Fruit fly (Drosophila melanogaster) whole organism, embryonic: ENCODE measurements around the gene NdufA3.
A peak's percentile ranks its signal among the peaks of the same experiment; 100 is the strongest.

ENCODE experiments used
- Atf-2 ChIP-seq: fragments of 200-800 bp; sonication (Bioruptor generic); optimal IDR thresholded peaks from 2 replicates; lab custom pipeline; 2016; ENCODE audit warnings: missing biosample characterization, missing genetic modification characterization
- Bgb ChIP-seq: fragments of 200-800 bp; sonication (Bioruptor generic); IDR thresholded peaks from 2 replicates; pipeline ENCODE4 v1.3.6; 2022; ENCODE audit warnings: missing biosample characterization, missing genetic modification characterization; ENCODE audit not compliant: partially characterized antibody
- CG10543 ChIP-seq: fragments of 200-800 bp; sonication (Bioruptor generic); optimal IDR thresholded peaks from 3 replicates; lab custom pipeline; 2017; ENCODE audit warnings: missing biosample characterization, mild to moderate bottlenecking, missing genetic modification characterization, moderate library complexity
- CG11456 ChIP-seq: fragments of 200-800 bp; sonication (Bioruptor generic); IDR thresholded peaks from 3 replicates; pipeline ENCODE4 v1.3.6; 2022; ENCODE audit warnings: missing biosample characterization, missing genetic modification characterization
- CG1233 ChIP-seq: fragments of 200-800 bp; sonication (Bioruptor generic); optimal IDR thresholded peaks from 4 replicates; lab custom pipeline; 2018; ENCODE audit warnings: missing biosample characterization, mild to moderate bottlenecking, missing genetic modification characterization
- CG12769 ChIP-seq: fragments of 200-800 bp; sonication (Bioruptor generic); optimal IDR thresholded peaks from 2 replicates; lab custom pipeline; 2019; ENCODE audit warnings: missing biosample characterization, mild to moderate bottlenecking, missing genetic modification characterization, moderate library complexity
- CG13123 ChIP-seq: fragments of 200-800 bp; sonication (Bioruptor generic); optimal IDR thresholded peaks from 2 replicates; lab custom pipeline; 2016; ENCODE audit warnings: missing biosample characterization, missing genetic modification characterization
- CG13775 ChIP-seq: fragments of 200-800 bp; sonication (Bioruptor generic); optimal IDR thresholded peaks from 3 replicates; lab custom pipeline; 2017; ENCODE audit warnings: missing biosample characterization, mild to moderate bottlenecking, missing genetic modification characterization
- CG15269 ChIP-seq: fragments of 200-800 bp; sonication (Bioruptor generic); optimal IDR thresholded peaks from 2 replicates; lab custom pipeline; 2018; ENCODE audit warnings: missing biosample characterization, mild to moderate bottlenecking, missing genetic modification characterization, moderate library complexity
- CG17361 ChIP-seq: fragments of 200-800 bp; sonication (Bioruptor generic); IDR thresholded peaks from 3 replicates; pipeline ENCODE4 v1.3.6; 2022; ENCODE audit warnings: missing biosample characterization, missing genetic modification characterization
- CG2199 ChIP-seq: fragments of 200-800 bp; sonication (Bioruptor generic); IDR thresholded peaks from 3 replicates; pipeline ENCODE4 v1.3.6; 2022; ENCODE audit warnings: missing biosample characterization, missing genetic modification characterization
- CG4328 ChIP-seq: fragments of 200-800 bp; sonication (Bioruptor generic); optimal IDR thresholded peaks from 3 replicates; lab custom pipeline; 2017; ENCODE audit warnings: missing biosample characterization, missing genetic modification reagents, missing genetic modification characterization
- CG4617 ChIP-seq: fragments of 200-800 bp; sonication (Bioruptor generic); optimal IDR thresholded peaks from 3 replicates; lab custom pipeline; 2016; ENCODE audit warnings: missing biosample characterization, missing genetic modification characterization, borderline replicate concordance
- CG4820 ChIP-seq: fragments of 200-800 bp; sonication (Bioruptor generic); optimal IDR thresholded peaks from 3 replicates; lab custom pipeline; 2016; ENCODE audit warnings: missing biosample characterization, missing genetic modification characterization
- CG6683 ChIP-seq: fragments of 200-800 bp; sonication (Bioruptor generic); optimal IDR thresholded peaks from 2 replicates; lab custom pipeline; 2017; ENCODE audit warnings: missing biosample characterization, mild to moderate bottlenecking, missing genetic modification characterization, missing genetic modification reagents
- CG6689 ChIP-seq: fragments of 200-800 bp; sonication (Bioruptor generic); IDR thresholded peaks from 2 replicates; pipeline ENCODE4 v1.3.6; 2022; ENCODE audit warnings: missing biosample characterization, missing genetic modification characterization
- CG6854 ChIP-seq: fragments of 200-800 bp; sonication (Bioruptor generic); optimal IDR thresholded peaks from 3 replicates; lab custom pipeline; 2017; ENCODE audit warnings: missing biosample characterization, mild to moderate bottlenecking, missing genetic modification characterization
- CG7839 ChIP-seq: fragments of 200-800 bp; sonication (Bioruptor generic); optimal IDR thresholded peaks from 3 replicates; lab custom pipeline; 2018; ENCODE audit warnings: missing biosample characterization, mild to moderate bottlenecking, missing genetic modification characterization, moderate library complexity
- CG8388 ChIP-seq: fragments of 200-800 bp; sonication (Bioruptor generic); optimal IDR thresholded peaks from 2 replicates; lab custom pipeline; 2019; ENCODE audit warnings: missing biosample characterization, mild to moderate bottlenecking, missing genetic modification characterization, moderate library complexity
- CG8924 ChIP-seq: fragments of 200-800 bp; optimal IDR thresholded peaks from 3 replicates; lab custom pipeline; 2019; ENCODE audit warnings: missing biosample characterization, mild to moderate bottlenecking, missing genetic modification characterization, moderate library complexity
- D ChIP-seq, 2 experiments: fragments of 200-800 bp in 1 of 2; fragments of >200 bp in 1 of 2; sonication (Bioruptor generic) in 1 of 2; optimal IDR thresholded peaks; 2 replicates in 1 of 2; 3 replicates in 1 of 2; lab custom pipeline; 2017; ENCODE audit warnings: mild to moderate bottlenecking in 1 of 2, missing biosample characterization in 1 of 2, missing genetic modification characterization in 1 of 2, missing genetic modification reagents in 1 of 2
- Dad ChIP-seq: fragments of 200-800 bp; sonication (Bioruptor generic); optimal IDR thresholded peaks from 3 replicates; lab custom pipeline; 2016; ENCODE audit warnings: missing biosample characterization, missing genetic modification characterization
- Doc2 ChIP-seq: fragments of 200-800 bp; sonication (Bioruptor generic); IDR thresholded peaks from 2 replicates; pipeline ENCODE4 v1.3.6; 2022; ENCODE audit warnings: missing biosample characterization, missing genetic modification characterization
- GATAe ChIP-seq: fragments of 200-800 bp; sonication (Bioruptor generic); conservative IDR thresholded peaks from 2 replicates; pipeline ENCODE4 v1.3.6; 2022; ENCODE audit warnings: missing biosample characterization, missing genetic modification characterization
- HLH4C ChIP-seq: fragments of 200-800 bp; sonication (Bioruptor generic); IDR thresholded peaks from 3 replicates; pipeline ENCODE4 v1.3.6; 2022; ENCODE audit warnings: missing biosample characterization, missing genetic modification characterization; ENCODE audit not compliant: partially characterized antibody
- MTF-1 ChIP-seq: fragments of 200-800 bp; sonication (Bioruptor generic); optimal IDR thresholded peaks from 2 replicates; lab custom pipeline; 2018; ENCODE audit warnings: missing biosample characterization, mild to moderate bottlenecking, missing genetic modification characterization, borderline replicate concordance
- Mad ChIP-seq: fragments of 200-800 bp; sonication (Bioruptor generic); optimal IDR thresholded peaks from 2 replicates; lab custom pipeline; 2016; ENCODE audit warnings: missing biosample characterization, missing genetic modification characterization
- Neu2 ChIP-seq: fragments of 200-800 bp; sonication (Bioruptor generic); optimal IDR thresholded peaks from 3 replicates; lab custom pipeline; 2016; ENCODE audit warnings: missing biosample characterization, missing genetic modification characterization, borderline replicate concordance
- Opbp ChIP-seq: fragments of 200-800 bp; sonication (Bioruptor generic); IDR thresholded peaks from 3 replicates; pipeline ENCODE4 v1.3.6; 2022; ENCODE audit warnings: missing biosample characterization, missing genetic modification characterization; ENCODE audit not compliant: partially characterized antibody
- Optix ChIP-seq: fragments of 200-800 bp; sonication (Bioruptor generic); IDR thresholded peaks from 3 replicates; pipeline ENCODE4 v1.3.6; 2022; ENCODE audit warnings: missing biosample characterization, missing genetic modification characterization
- Sin3A ChIP-seq: fragments of >200 bp; optimal IDR thresholded peaks from 2 replicates; lab custom pipeline; 2018
- Sox100B ChIP-seq: fragments of 200-800 bp; sonication (Bioruptor generic); optimal IDR thresholded peaks from 3 replicates; lab custom pipeline; 2018; ENCODE audit warnings: missing biosample characterization, mild to moderate bottlenecking, missing genetic modification characterization
- TFAM ChIP-seq: fragments of 200-800 bp; sonication (Bioruptor generic); optimal IDR thresholded peaks from 2 replicates; lab custom pipeline; 2017; ENCODE audit warnings: missing biosample characterization, missing genetic modification characterization, inconsistent platforms
- Taf1 ChIP-seq: fragments of 200-800 bp; sonication (Bioruptor generic); IDR thresholded peaks from 2 replicates; pipeline ENCODE4 v1.3.6; 2022; ENCODE audit warnings: missing biosample characterization, missing genetic modification characterization
- fd64A ChIP-seq: fragments of 200-800 bp; sonication (Bioruptor generic); optimal IDR thresholded peaks from 3 replicates; lab custom pipeline; 2018; ENCODE audit warnings: missing biosample characterization, mild to moderate bottlenecking, missing genetic modification characterization
- ftz-f1 ChIP-seq: fragments of 200-800 bp; sonication (Bioruptor generic); optimal IDR thresholded peaks from 2 replicates; lab custom pipeline; 2016; ENCODE audit warnings: missing biosample characterization, missing genetic modification characterization
- gcm2 ChIP-seq: fragments of 200-800 bp; sonication (Bioruptor generic); optimal IDR thresholded peaks from 2 replicates; lab custom pipeline; 2016; ENCODE audit warnings: missing biosample characterization, missing genetic modification characterization
- gfzf ChIP-seq: fragments of 200-800 bp; sonication (Bioruptor generic); optimal IDR thresholded peaks from 2 replicates; lab custom pipeline; 2016; ENCODE audit warnings: missing biosample characterization, mild to moderate bottlenecking, missing genetic modification characterization, moderate library complexity
- grau ChIP-seq: fragments of 200-800 bp; optimal IDR thresholded peaks from 3 replicates; lab custom pipeline; 2019; ENCODE audit warnings: missing biosample characterization, mild to moderate bottlenecking, missing genetic modification characterization, moderate library complexity
- gsb ChIP-seq: fragments of 200-800 bp; sonication (Bioruptor generic); IDR thresholded peaks from 2 replicates; pipeline ENCODE4 v1.3.6; 2022; ENCODE audit warnings: missing biosample characterization, missing genetic modification characterization
- gt ChIP-seq: fragments of 200-800 bp; sonication (Bioruptor generic); IDR thresholded peaks from 2 replicates; pipeline ENCODE4 v1.3.6; 2022; ENCODE audit warnings: missing biosample characterization, missing genetic modification characterization
- lab ChIP-seq: fragments of 200-800 bp; sonication (Bioruptor generic); optimal IDR thresholded peaks from 3 replicates; lab custom pipeline; 2017; ENCODE audit warnings: missing biosample characterization, missing genetic modification characterization, mild to moderate bottlenecking, moderate library complexity, missing genetic modification reagents
- mam ChIP-seq: fragments of 200-800 bp; sonication (Bioruptor generic); optimal IDR thresholded peaks from 3 replicates; lab custom pipeline; 2016; ENCODE audit warnings: missing biosample characterization, missing genetic modification characterization
- nom ChIP-seq: fragments of 200-800 bp; sonication (Bioruptor generic); optimal IDR thresholded peaks from 2 replicates; lab custom pipeline; 2017; ENCODE audit warnings: missing biosample characterization, missing genetic modification characterization, mild to moderate bottlenecking, moderate library complexity, missing genetic modification reagents
- pum ChIP-seq: fragments of 200-800 bp; sonication (Bioruptor generic); optimal IDR thresholded peaks from 2 replicates; lab custom pipeline; 2016; ENCODE audit warnings: missing biosample characterization, missing genetic modification characterization
- rib ChIP-seq: fragments of 200-800 bp; sonication (Bioruptor generic); IDR thresholded peaks from 2 replicates; pipeline ENCODE4 v1.3.6; 2022; ENCODE audit warnings: missing biosample characterization, missing genetic modification characterization
- run ChIP-seq: fragments of 200-800 bp; sonication (Bioruptor generic); optimal IDR thresholded peaks from 3 replicates; lab custom pipeline; 2018; ENCODE audit warnings: missing biosample characterization, mild to moderate bottlenecking, missing genetic modification characterization
- salm ChIP-seq: fragments of 200-800 bp; sonication (Bioruptor generic); optimal IDR thresholded peaks from 2 replicates; lab custom pipeline; 2018; ENCODE audit warnings: missing biosample characterization, mild to moderate bottlenecking, missing genetic modification characterization

The NdufA3 gene

DNA sequence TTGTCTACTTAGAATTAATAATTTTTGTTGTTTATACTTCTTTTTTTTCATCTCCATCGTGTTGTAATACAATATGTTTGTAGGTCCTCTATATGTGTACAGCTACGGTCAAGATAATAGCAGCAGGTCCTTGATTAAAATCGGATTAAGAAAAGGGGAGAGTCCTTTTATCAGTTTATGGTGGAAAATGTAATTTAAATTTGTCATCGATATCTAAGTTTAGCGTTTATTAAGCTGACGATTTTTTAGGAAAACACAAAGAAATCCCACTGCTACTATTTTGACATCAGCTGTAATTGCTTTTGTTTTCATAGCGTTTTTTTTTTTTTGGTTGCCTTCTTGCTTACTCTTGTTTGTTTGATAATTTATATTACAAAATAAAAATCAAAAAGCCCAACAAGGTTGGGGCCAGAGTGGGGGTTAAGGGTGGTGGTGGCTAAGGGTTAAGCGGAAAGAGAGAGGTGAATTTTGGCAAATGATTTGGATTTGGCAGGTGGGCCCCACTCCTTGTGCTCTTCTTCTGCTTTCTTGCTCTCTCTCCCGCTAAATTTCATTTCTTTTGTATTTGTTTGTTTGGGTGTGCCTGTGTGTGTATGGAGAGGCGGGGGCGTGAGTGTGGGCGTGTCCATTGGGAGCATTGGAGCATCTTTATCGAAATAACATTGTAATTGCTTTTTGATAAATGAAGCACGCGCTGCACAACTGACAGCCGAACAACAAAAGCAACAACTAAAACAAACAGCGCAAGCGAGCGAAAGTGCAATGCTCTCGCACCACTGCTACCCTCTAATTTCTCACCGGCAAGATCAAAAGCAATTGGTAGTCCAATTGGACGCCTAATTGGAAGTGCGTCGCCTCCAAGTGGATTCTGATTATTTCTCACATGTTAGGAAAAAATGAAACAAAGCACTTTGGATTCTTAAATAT, 38.8 kb downstream of the NdufA3 start (continued):
- TF ChIP-seq CG11456 (GFP tag; lab: Robert Waterston, UW): 0 out of 3 replicates have a peak, but pooled peaks have one; percentile 10
- no peak for TF ChIP-seq CG10543 (GFP tag; lab: Kevin White, UChicago)
- no peak for TF ChIP-seq CG4617
- TF ChIP-seq Sin3A (lab: Kevin White, UChicago): no peak
- no peak for TF ChIP-seq gt (GFP tag; lab: Robert Waterston, UW)
- TF ChIP-seq CG2199 (GFP tag; lab: Robert Waterston, UW): no peak
- peak; percentile 32 for TF ChIP-seq CG4820
- peak; percentile 19; the same call in 1 of the 2 replicates for TF ChIP-seq Taf1 (GFP tag; lab: Robert Waterston, UW)
- no peak for TF ChIP-seq gcm2 (GFP tag; lab: Kevin White, UChicago)
- TF ChIP-seq CG6854 (GFP tag; lab: Kevin White, UChicago): peak; percentile 18
- TF ChIP-seq gsb: no peak
- no peak for TF ChIP-seq Optix (GFP tag; lab: Robert Waterston, UW)
- no peak for TF ChIP-seq nom
- no peak for TF ChIP-seq Dad (GFP tag; lab: Kevin White, UChicago)
- no peak for TF ChIP-seq HLH4C
- peak; percentile 12 for TF ChIP-seq Mad
- TF ChIP-seq Sox100B (GFP tag; lab: Kevin White, UChicago): peak; percentile 26
- no peak for TF ChIP-seq GATAe (GFP tag; lab: Robert Waterston, UW)
- TF ChIP-seq CG1233 (GFP tag; lab: Kevin White, UChicago): peak; percentile 36
- no peak for TF ChIP-seq CG13123 (GFP tag; lab: Kevin White, UChicago)
- peak; percentile 47 for TF ChIP-seq mam (GFP tag; lab: Kevin White, UChicago)
- no peak for TF ChIP-seq gfzf
- TF ChIP-seq CG6689 (GFP tag; lab: Robert Waterston, UW): peak; percentile 22; the same call in 1 of the 2 replicates
- no peak for TF ChIP-seq D (optimal IDR thresholded peaks at IDR 0.05; lab: Kevin White, UChicago)
- peak; percentile 37 for TF ChIP-seq D (GFP tag; optimal IDR thresholded peaks at IDR 0.05; lab: Kevin White, UChicago)
- TF ChIP-seq TFAM (GFP tag; lab: Kevin White, UChicago): no peak
- no peak for TF ChIP-seq Neu2 (GFP tag; lab: Kevin White, UChicago)
- TF ChIP-seq CG7839 (tag; lab: Kevin White, UChicago): peak; percentile 64
- peak; percentile 56 for TF ChIP-seq grau
- no peak for TF ChIP-seq run (tag; lab: Kevin White, UChicago)
- no peak for TF ChIP-seq CG6683 (GFP tag; lab: Kevin White, UChicago)
- peak; percentile 57 for TF ChIP-seq CG8924 (tag; lab: Kevin White, UChicago)
- TF ChIP-seq CG13775: peak; percentile 12
- TF ChIP-seq lab (GFP tag; lab: Kevin White, UChicago): peak; percentile 60
- no peak for TF ChIP-seq CG4328 (GFP tag; lab: Kevin White, UChicago)
- TF ChIP-seq fd64A (GFP tag; lab: Kevin White, UChicago): no peak
- no peak for TF ChIP-seq salm (tag; lab: Kevin White, UChicago)
- TF ChIP-seq CG8388 (GFP tag; lab: Kevin White, UChicago): peak; percentile 23
- no peak for TF ChIP-seq MTF-1
- no peak for TF ChIP-seq CG12769 (tag; lab: Kevin White, UChicago)
- 0 out of 2 replicates have a peak, but pooled peaks have one; percentile 9 for TF ChIP-seq Bgb
- TF ChIP-seq Atf-2 (GFP tag; lab: Kevin White, UChicago): peak; percentile 17
- no peak for TF ChIP-seq pum (GFP tag; lab: Kevin White, UChicago)
- no peak for TF ChIP-seq ftz-f1 (GFP tag; lab: Kevin White, UChicago)
- no peak for TF ChIP-seq Doc2 (GFP tag; lab: Robert Waterston, UW)
- TF ChIP-seq rib (GFP tag; lab: Robert Waterston, UW): no peak
- peak; percentile 58 for TF ChIP-seq CG15269 (tag; lab: Kevin White, UChicago)
- TF ChIP-seq Opbp (GFP tag; lab: Robert Waterston, UW): no peak
- TF ChIP-seq CG17361 (GFP tag; lab: Robert Waterston, UW): peak; percentile 23; the same call in 1 of the 3 replicates
